In genomic region chr3L:724518-725341, dm6 we compare ENCODE assay signal across 1 fruit fly cellular context.
TF ChIP-seq lines count a peak whose summit lies in the region.

No protein-coding gene starts in this region.

TF ChIP-seq in whole organism, embryonic, 481 proteins besides CTCF, POLR2A, EP300 and RAD21 (continued from another document and continues in another):
- TF ChIP-seq pita (GFP tag; optimal IDR thresholded peaks at IDR 0.05; lab: Kevin White, UChicago) (no peak), HHEX (GFP tag; optimal IDR thresholded peaks at IDR 0.05; lab: Kevin White, UChicago) (peak; percentile 86), CG11696 (GFP tag; IDR thresholded peaks at IDR 0.05; lab: Robert Waterston, UW) (peak; percentile 88), CG1792 (GFP tag; optimal IDR thresholded peaks at IDR 0.05; lab: Kevin White, UChicago) (peak; percentile 90), gcm2 (GFP tag; optimal IDR thresholded peaks at IDR 0.05; lab: Kevin White, UChicago) (peak; percentile 89), Tbp (GFP tag; optimal IDR thresholded peaks at IDR 0.05; lab: Kevin White, UChicago) (no peak), ems (GFP tag; optimal IDR thresholded peaks at IDR 0.05; lab: Kevin White, UChicago) (peak; percentile 92), CG2889 (GFP tag; IDR thresholded peaks at IDR 0.05; lab: Robert Waterston, UW) (peak; percentile 83; the same call in 2 of the 3 replicates), Ravus (GFP tag; IDR thresholded peaks at IDR 0.05; lab: Robert Waterston, UW) (peak; percentile 44), CG9609 (GFP tag; optimal IDR thresholded peaks at IDR 0.05; lab: Kevin White, UChicago) (peak; percentile 87), CG10654 (GFP tag; optimal IDR thresholded peaks at IDR 0.05; lab: Kevin White, UChicago) (peak; percentile 87), CG10209 (GFP tag; optimal IDR thresholded peaks at IDR 0.05; lab: Kevin White, UChicago) (peak; percentile 93), pho (GFP tag; optimal IDR thresholded peaks at IDR 0.05; lab: Kevin White, UChicago) (peak; percentile 51), CG2678 (tag; optimal IDR thresholded peaks at IDR 0.05; lab: Kevin White, UChicago) (peak; percentile 90), Hr39 (optimal IDR thresholded peaks at IDR 0.05; lab: Kevin White, UChicago) (no peak), CG4424 (GFP tag; optimal IDR thresholded peaks at IDR 0.05; lab: Kevin White, UChicago) (peak; percentile 97), sna (GFP tag; IDR thresholded peaks at IDR 0.05; lab: Robert Waterston, UW; ENCODE audit: partially characterized antibody) (no peak), lmd (GFP tag; IDR thresholded peaks at IDR 0.05; lab: Robert Waterston, UW) (peak; percentile 87), Hmx (GFP tag; optimal IDR thresholded peaks at IDR 0.05; lab: Kevin White, UChicago) (peak; percentile 8), danr (GFP tag; IDR thresholded peaks at IDR 0.05; lab: Robert Waterston, UW) (peak; percentile 87), lilli (GFP tag; optimal IDR thresholded peaks at IDR 0.05; lab: Kevin White, UChicago) (peak; percentile 86), grau (tag; optimal IDR thresholded peaks at IDR 0.05; lab: Kevin White, UChicago) (peak; percentile 87), cg (GFP tag; optimal IDR thresholded peaks at IDR 0.05; lab: Kevin White, UChicago) (no peak), croc (GFP tag; conservative IDR thresholded peaks at IDR 0.05; lab: Robert Waterston, UW) (peak; percentile 96), scrt (GFP tag; optimal IDR thresholded peaks at IDR 0.05; lab: Kevin White, UChicago) (peak; percentile 69), nau (GFP tag; optimal IDR thresholded peaks at IDR 0.05; lab: Kevin White, UChicago) (peak; percentile 89), zfh1 (GFP tag; IDR thresholded peaks at IDR 0.05; lab: Robert Waterston, UW) (peak; percentile 99), CG12659 (GFP tag; optimal IDR thresholded peaks at IDR 0.05; lab: Kevin White, UChicago) (peak; percentile 86), CG7372 (GFP tag; IDR thresholded peaks at IDR 0.05; lab: Robert Waterston, UW) (peak; percentile 77), zf30C (GFP tag; optimal IDR thresholded peaks at IDR 0.05; lab: Kevin White, UChicago) (no peak), CG14441 (GFP tag; IDR thresholded peaks at IDR 0.05; lab: Robert Waterston, UW) (peak; percentile 87), CG6689 (GFP tag; IDR thresholded peaks at IDR 0.05; lab: Robert Waterston, UW) (peak; percentile 95), CG18011 (GFP tag; optimal IDR thresholded peaks at IDR 0.05; lab: Kevin White, UChicago) (peak; percentile 46), abd-A (tag; optimal IDR thresholded peaks at IDR 0.05; lab: Kevin White, UChicago) (no peak), CG6272 (GFP tag; IDR thresholded peaks at IDR 0.05; lab: Robert Waterston, UW) (peak; percentile 81), Poxn (GFP tag; IDR thresholded peaks at IDR 0.05; lab: Robert Waterston, UW) (no peak), klu (GFP tag; IDR thresholded peaks at IDR 0.05; lab: Robert Waterston, UW) (peak; percentile 49; the same call in 1 of the 2 replicates), vfl (GFP tag; optimal IDR thresholded peaks at IDR 0.05; lab: Kevin White, UChicago) (peak; percentile 79), pzg (GFP tag; optimal IDR thresholded peaks at IDR 0.05; lab: Kevin White, UChicago) (no peak), MBD-R2 (GFP tag; IDR thresholded peaks at IDR 0.05; lab: Robert Waterston, UW) (peak; percentile 63; the same call in 1 of the 2 replicates), gem (tag; optimal IDR thresholded peaks at IDR 0.05; lab: Kevin White, UChicago) (peak; percentile 97), CG31388 (GFP tag; optimal IDR thresholded peaks at IDR 0.05; lab: Kevin White, UChicago) (peak; percentile 86), Mrtf (GFP tag; IDR thresholded peaks at IDR 0.05; lab: Robert Waterston, UW) (peak; percentile 88), D (optimal IDR thresholded peaks at IDR 0.05; lab: Kevin White, UChicago) (no peak), D (GFP tag; optimal IDR thresholded peaks at IDR 0.05; lab: Kevin White, UChicago) (peak; percentile 97), fu2 (GFP tag; optimal IDR thresholded peaks at IDR 0.05; lab: Kevin White, UChicago) (peak; percentile 50), Dad (GFP tag; optimal IDR thresholded peaks at IDR 0.05; lab: Kevin White, UChicago) (peak; percentile 95), CG7745 (tag; optimal IDR thresholded peaks at IDR 0.05; lab: Kevin White, UChicago) (peak; percentile 82), org-1 (GFP tag; optimal IDR thresholded peaks at IDR 0.05; lab: Kevin White, UChicago) (peak; percentile 94), CG7987 (GFP tag; optimal IDR thresholded peaks at IDR 0.05; lab: Kevin White, UChicago) (peak; percentile 86), CG10267 (tag; optimal IDR thresholded peaks at IDR 0.05; lab: Kevin White, UChicago) (peak; percentile 92), wdn (GFP tag; IDR thresholded peaks at IDR 0.05; lab: Robert Waterston, UW) (peak; percentile 69; the same call in 1 of the 2 replicates), CG1233 (GFP tag; optimal IDR thresholded peaks at IDR 0.05; lab: Kevin White, UChicago) (peak; percentile 93), ranshi (GFP tag; IDR thresholded peaks at IDR 0.05; lab: Robert Waterston, UW) (peak; percentile 91), CG15011 (GFP tag; optimal IDR thresholded peaks at IDR 0.05; lab: Kevin White, UChicago) (peak; percentile 81), lola (GFP tag; optimal IDR thresholded peaks at IDR 0.05; lab: Kevin White, UChicago) (peak in 1 of 3 experiments; percentile 98), grn (GFP tag; optimal IDR thresholded peaks at IDR 0.05; lab: Kevin White, UChicago) (peak; percentile 66), stwl (tag; optimal IDR thresholded peaks at IDR 0.05; lab: Kevin White, UChicago) (peak; percentile 79), NC2β (GFP tag; optimal IDR thresholded peaks at IDR 0.05; lab: Kevin White, UChicago) (peak; percentile 97), maf-S (GFP tag; optimal IDR thresholded peaks at IDR 0.05; lab: Kevin White, UChicago) (peak; percentile 85), Xbp1 (GFP tag; optimal IDR thresholded peaks at IDR 0.05; lab: Kevin White, UChicago) (peak; percentile 89), wor (GFP tag; IDR thresholded peaks at IDR 0.05; lab: Robert Waterston, UW) (peak; percentile 82), Sox100B (GFP tag; optimal IDR thresholded peaks at IDR 0.05; lab: Kevin White, UChicago) (peak; percentile 93), CG6175 (GFP tag; IDR thresholded peaks at IDR 0.05; lab: Robert Waterston, UW) (0 out of 3 replicates have a peak, but pooled peaks have one; percentile 35), Eip74EF (GFP tag; optimal IDR thresholded peaks at IDR 0.05; lab: Kevin White, UChicago) (peak in 1 of 2 experiments; percentile 91), CG8290 (GFP tag; optimal IDR thresholded peaks at IDR 0.05; lab: Kevin White, UChicago) (peak; percentile 98), CG8290 (tag; optimal IDR thresholded peaks at IDR 0.05; lab: Kevin White, UChicago) (peak; percentile 49 to 90), CG14965 (GFP tag; optimal IDR thresholded peaks at IDR 0.05; lab: Kevin White, UChicago; ENCODE audit: borderline replicate concordance) (peak; percentile 89), tna (GFP tag; IDR thresholded peaks at IDR 0.05; lab: Robert Waterston, UW; ENCODE audit: partially characterized antibody) (no peak), Six4 (GFP tag; optimal IDR thresholded peaks at IDR 0.05; lab: Kevin White, UChicago) (peak; percentile 95), Lhr (GFP tag; optimal IDR thresholded peaks at IDR 0.05; lab: Kevin White, UChicago) (peak; percentile 95), nerfin-1 (tag; optimal IDR thresholded peaks at IDR 0.05; lab: Kevin White, UChicago) (peak; percentile 88), gro (GFP tag; optimal IDR thresholded peaks at IDR 0.05; lab: Kevin White, UChicago) (peak; percentile 72), Hey (tag; optimal IDR thresholded peaks at IDR 0.05; lab: Kevin White, UChicago) (peak; percentile 23), corto (GFP tag; optimal IDR thresholded peaks at IDR 0.05; lab: Kevin White, UChicago) (peak; percentile 74), Dip3 (GFP tag; optimal IDR thresholded peaks at IDR 0.05; lab: Kevin White, UChicago) (peak; percentile 26), tx (GFP tag; optimal IDR thresholded peaks at IDR 0.05; lab: Kevin White, UChicago) (peak; percentile 82), bowl (GFP tag; IDR thresholded peaks at IDR 0.05; lab: Robert Waterston, UW) (peak; percentile 81), CG8478 (optimal IDR thresholded peaks at IDR 0.05; lab: Kevin White, UChicago) (no peak), CG10431 (GFP tag; optimal IDR thresholded peaks at IDR 0.05; lab: Kevin White, UChicago) (peak; percentile 89), amos (GFP tag; IDR thresholded peaks at IDR 0.05; lab: Robert Waterston, UW; ENCODE audit: partially characterized antibody) (no peak), nerfin-2 (GFP tag; IDR thresholded peaks at IDR 0.05; lab: Robert Waterston, UW; ENCODE audit: partially characterized antibody) (peak; percentile 40; the same call in 1 of the 2 replicates), CG10274 (GFP tag; optimal IDR thresholded peaks at IDR 0.05; lab: Kevin White, UChicago) (peak; percentile 66), exex (tag; optimal IDR thresholded peaks at IDR 0.05; lab: Kevin White, UChicago) (no peak), CG7928 (GFP tag; optimal IDR thresholded peaks at IDR 0.05; lab: Kevin White, UChicago) (no peak), CG9727 (GFP tag; optimal IDR thresholded peaks at IDR 0.05; lab: Kevin White, UChicago) (peak; percentile 99), Atf-2 (GFP tag; optimal IDR thresholded peaks at IDR 0.05; lab: Kevin White, UChicago) (peak; percentile 96), CG1832 (GFP tag; optimal IDR thresholded peaks at IDR 0.05; lab: Kevin White, UChicago) (no peak), CG32767 (GFP tag; IDR thresholded peaks at IDR 0.05; lab: Robert Waterston, UW) (peak; percentile 92), her (GFP tag; optimal IDR thresholded peaks at IDR 0.05; lab: Kevin White, UChicago) (peak; percentile 90), CG18619 (GFP tag; optimal IDR thresholded peaks at IDR 0.05; lab: Kevin White, UChicago) (peak; percentile 86), CG11456 (GFP tag; IDR thresholded peaks at IDR 0.05; lab: Robert Waterston, UW) (peak; percentile 80), B-H1 (GFP tag; IDR thresholded peaks at IDR 0.05; lab: Robert Waterston, UW) (peak; percentile 83), HLHmδ (GFP tag; optimal IDR thresholded peaks at IDR 0.05; lab: Kevin White, UChicago) (peak; percentile 80), Abd-B (GFP tag; optimal IDR thresholded peaks at IDR 0.05; lab: Kevin White, UChicago) (peak; percentile 82), br (optimal IDR thresholded peaks at IDR 0.05; lab: Kevin White, UChicago) (no peak), Scr (GFP tag; IDR thresholded peaks at IDR 0.05; lab: Robert Waterston, UW; ENCODE audit: partially characterized antibody) (no peak), CG14050 (GFP tag; IDR thresholded peaks at IDR 0.05; lab: Robert Waterston, UW) (peak; percentile 87), Side (GFP tag; optimal IDR thresholded peaks at IDR 0.05; lab: Kevin White, UChicago) (peak; percentile 93), CG11085 (GFP tag; IDR thresholded peaks at IDR 0.05; lab: Robert Waterston, UW) (peak; percentile 77), tup (GFP tag; optimal IDR thresholded peaks at IDR 0.05; lab: Kevin White, UChicago) (peak; percentile 82), NK7.1 (GFP tag; optimal IDR thresholded peaks at IDR 0.05; lab: Kevin White, UChicago) (peak; percentile 89), Spps (tag; optimal IDR thresholded peaks at IDR 0.05; lab: Kevin White, UChicago) (peak; percentile 97), chif (GFP tag; optimal IDR thresholded peaks at IDR 0.05; lab: Kevin White, UChicago) (peak; percentile 95 to 96), Dref (GFP tag; IDR thresholded peaks at IDR 0.05; lab: Robert Waterston, UW) (no peak), fd3F (GFP tag; optimal IDR thresholded peaks at IDR 0.05; lab: Kevin White, UChicago) (peak; percentile 33), peb (GFP tag; IDR thresholded peaks at IDR 0.05; lab: Robert Waterston, UW) (peak; percentile 96), Myb (GFP tag; optimal IDR thresholded peaks at IDR 0.05; lab: Kevin White, UChicago) (peak; percentile 69), Jarid2 (GFP tag; optimal IDR thresholded peaks at IDR 0.05; lab: Kevin White, UChicago) (peak; percentile 76), CG9215 (GFP tag; IDR thresholded peaks at IDR 0.05; lab: Robert Waterston, UW) (peak; percentile 69), Dp (GFP tag; optimal IDR thresholded peaks at IDR 0.05; lab: Kevin White, UChicago) (no peak), CG7786 (GFP tag; optimal IDR thresholded peaks at IDR 0.05; lab: Kevin White, UChicago) (peak; percentile 84), CG10321 (GFP tag; IDR thresholded peaks at IDR 0.05; lab: Robert Waterston, UW) (peak; percentile 66; the same call in 1 of the 2 replicates), CG12391 (tag; optimal IDR thresholded peaks at IDR 0.05; lab: Kevin White, UChicago) (peak; percentile 95), CG43689 (GFP tag; IDR thresholded peaks at IDR 0.05; lab: Robert Waterston, UW) (peak; percentile 73), unc-4 (GFP tag; IDR thresholded peaks at IDR 0.05; lab: Robert Waterston, UW; ENCODE audit: partially characterized antibody) (no peak), Opbp (GFP tag; IDR thresholded peaks at IDR 0.05; lab: Robert Waterston, UW; ENCODE audit: partially characterized antibody) (peak; percentile 26; the same call in 1 of the 3 replicates), lbe (GFP tag; optimal IDR thresholded peaks at IDR 0.05; lab: Kevin White, UChicago) (peak; percentile 88), CG1529 (GFP tag; optimal IDR thresholded peaks at IDR 0.05; lab: Kevin White, UChicago) (peak; percentile 97), eyg (GFP tag; optimal IDR thresholded peaks at IDR 0.05; lab: Kevin White, UChicago) (peak; percentile 85), CG4282 (GFP tag; optimal IDR thresholded peaks at IDR 0.05; lab: Kevin White, UChicago) (peak; percentile 90), CG8924 (tag; optimal IDR thresholded peaks at IDR 0.05; lab: Kevin White, UChicago) (peak; percentile 95), CG10366 (GFP tag; IDR thresholded peaks at IDR 0.05; lab: Robert Waterston, UW) (peak; percentile 90), Dbx (GFP tag; IDR thresholded peaks at IDR 0.05; lab: Robert Waterston, UW) (peak; percentile 43; the same call in 1 of the 3 replicates), Trl (optimal IDR thresholded peaks at IDR 0.05; lab: Kevin White, UChicago) (no peak), Trl (GFP tag; optimal IDR thresholded peaks at IDR 0.05; lab: Kevin White, UChicago) (peak; percentile 97), HLH3B (GFP tag; IDR thresholded peaks at IDR 0.05; lab: Robert Waterston, UW) (peak; percentile 91), CG13123 (GFP tag; optimal IDR thresholded peaks at IDR 0.05; lab: Kevin White, UChicago) (peak; percentile 81), MESR4 (GFP tag; optimal IDR thresholded peaks at IDR 0.05; lab: Kevin White, UChicago) (peak; percentile 42), dmrt11E (tag; optimal IDR thresholded peaks at IDR 0.05; lab: Kevin White, UChicago) (peak; percentile 99)
